Worm (Caenorhabditis elegans): ENCODE measurements around the gene T25B9.12.

- TF ChIP-seq flt-1 (GFP tag; IDR thresholded peaks at IDR 0.05), result no peak
- TF ChIP-seq hmbx-1 (tag; optimal IDR thresholded peaks at IDR 0.05), result no peak
- no peak for TF ChIP-seq ama-1 (optimal IDR thresholded peaks at IDR 0.05)
- TF ChIP-seq B0310.2 (tag; optimal IDR thresholded peaks at IDR 0.05), result no peak
- TF ChIP-seq hnd-1 (tag; optimal IDR thresholded peaks at IDR 0.05), result no peak
- TF ChIP-seq sea-1 (GFP tag; conservative IDR thresholded peaks at IDR 0.05), result no peak
- TF ChIP-seq ets-7 (tag; optimal IDR thresholded peaks at IDR 0.05), result no peak
- TF ChIP-seq hmg-4 (GFP tag; optimal IDR thresholded peaks at IDR 0.05), result no peak
- TF ChIP-seq ceh-13 (GFP tag; optimal IDR thresholded peaks at IDR 0.05), result no peak
- TF ChIP-seq scrt-1 (GFP tag; IDR thresholded peaks at IDR 0.05), result no peak
- TF ChIP-seq ceh-36 (tag; optimal IDR thresholded peaks at IDR 0.05), result no peak
- no peak for TF ChIP-seq tbx-11 (GFP tag; IDR thresholded peaks at IDR 0.05)
- TF ChIP-seq tbx-37 (GFP tag; conservative IDR thresholded peaks at IDR 0.05), result no peak
These were observed 38.8 kb downstream of the T25B9.12 start for ce11 chrIV:10803973-10804372.
